Worm (Caenorhabditis elegans) whole organism, early embryonic: ENCODE measurements around the gene C17B7.15.

Experiments
- aly-1 ChIP-seq: sonication (generic microtip); optimal IDR thresholded peaks from 2 replicates; lab custom pipeline; 2016; ENCODE audit warnings: missing genetic modification characterization, missing compliant biosample characterization
- ama-1 ChIP-seq: fragments of 150-350 bp; optimal IDR thresholded peaks from 2 replicates; lab custom pipeline; 2014
- ceh-36 ChIP-seq: sonication (generic microtip); optimal IDR thresholded peaks from 2 replicates; lab custom pipeline; 2016; ENCODE audit warnings: missing genetic modification characterization, inconsistent platforms, missing compliant biosample characterization
- ets-7 ChIP-seq: sonication (generic microtip); optimal IDR thresholded peaks from 2 replicates; lab custom pipeline; 2016; ENCODE audit warnings: missing genotype, missing genetic modification characterization, missing compliant biosample characterization
- flt-1 ChIP-seq: fragments of 200-800 bp; sonication (Bioruptor generic); IDR thresholded peaks from 2 replicates; pipeline ENCODE4 v1.3.6; 2022; ENCODE audit warnings: missing genetic modification characterization, missing compliant biosample characterization
- hnd-1 ChIP-seq: sonication (generic microtip); optimal IDR thresholded peaks from 2 replicates; lab custom pipeline; 2016; ENCODE audit warnings: missing genetic modification characterization, missing compliant biosample characterization
- scrt-1 ChIP-seq: fragments of 200-800 bp; sonication (Bioruptor generic); IDR thresholded peaks from 2 replicates; pipeline ENCODE4 v1.3.6; 2022; ENCODE audit warnings: missing genetic modification characterization, missing compliant biosample characterization
- sea-1 ChIP-seq: fragments of 200-800 bp; sonication (Bioruptor generic); conservative IDR thresholded peaks from 2 replicates; pipeline ENCODE4 v1.3.6; 2022; ENCODE audit warnings: missing genetic modification characterization, missing compliant biosample characterization
- tbx-11 ChIP-seq: fragments of 200-800 bp; sonication (Bioruptor generic); IDR thresholded peaks from 2 replicates; pipeline ENCODE4 v1.3.6; 2022; ENCODE audit warnings: missing genetic modification characterization, missing compliant biosample characterization
- tbx-37 ChIP-seq: fragments of 200-800 bp; sonication (Bioruptor generic); conservative IDR thresholded peaks from 2 replicates; pipeline ENCODE4 v1.3.6; 2022; ENCODE audit warnings: missing genetic modification reagents, missing genetic modification characterization, missing compliant biosample characterization
- tra-4 ChIP-seq: sonication (generic microtip); optimal IDR thresholded peaks from 2 replicates; lab custom pipeline; 2017; ENCODE audit warnings: missing genetic modification characterization, missing compliant biosample characterization

DNA sequence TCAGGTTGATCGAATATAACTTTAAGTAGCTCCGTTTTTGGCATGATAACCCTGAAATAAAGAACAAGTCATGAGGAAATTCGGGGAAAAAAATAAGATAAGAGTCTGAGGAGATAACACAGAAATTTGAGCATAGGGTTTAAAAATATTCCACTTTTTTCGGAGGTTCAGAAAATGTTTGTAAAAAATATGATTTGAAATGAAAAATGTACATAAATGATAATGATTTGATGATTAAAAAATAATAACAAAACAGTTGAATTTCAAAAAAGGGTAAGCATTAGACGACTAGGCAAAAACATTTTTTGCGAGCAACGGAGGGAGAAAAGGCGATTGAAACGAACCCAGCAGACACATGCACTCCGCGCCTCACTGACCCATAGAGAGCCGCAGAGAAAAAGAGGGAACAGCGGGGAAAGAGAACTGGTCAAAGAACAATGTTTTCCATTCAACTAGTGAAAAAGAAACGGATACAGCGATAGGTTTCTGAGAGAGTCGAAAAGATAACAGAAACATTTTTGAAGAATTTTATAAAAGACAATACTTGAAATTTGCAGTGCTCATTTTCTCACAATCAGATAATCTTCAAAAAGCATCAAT, 37.8 kb upstream of the C17B7.15 start, which contains the start of gene arrd-18:
- no peak for TF ChIP-seq flt-1 (GFP tag; lab: Robert Waterston, UW)
- no peak for TF ChIP-seq sea-1 (GFP tag; lab: Robert Waterston, UW)
- no peak for TF ChIP-seq hnd-1 (tag; lab: Kevin White, UChicago)
- TF ChIP-seq ama-1 (lab: Kevin White, UChicago): no peak
- TF ChIP-seq tra-4 (tag; lab: Kevin White, UChicago): no peak
- TF ChIP-seq scrt-1 (GFP tag; lab: Robert Waterston, UW): no peak
- no peak for TF ChIP-seq tbx-11 (GFP tag; lab: Robert Waterston, UW)
- TF ChIP-seq ceh-36 (tag; lab: Kevin White, UChicago): no peak
- no peak for TF ChIP-seq tbx-37 (GFP tag; lab: Robert Waterston, UW)
- no peak for TF ChIP-seq ets-7 (tag; lab: Kevin White, UChicago)
- TF ChIP-seq aly-1 (tag; lab: Kevin White, UChicago): no peak
